Worm (Caenorhabditis elegans): Measurements from ENCODE around the gene sre-41.

ce11 chrII:12353104-12353503 lies 35.0 kb upstream of the sre-41 start:
- no peak for TF ChIP-seq flt-1 (GFP tag; IDR thresholded peaks at IDR 0.05)
- no peak for TF ChIP-seq tab-1 (GFP tag; IDR thresholded peaks at IDR 0.05)
- no peak for TF ChIP-seq cog-1 (tag; optimal IDR thresholded peaks at IDR 0.05)
